Worm (Caenorhabditis elegans): ENCODE data around the gene K09F5.1.

Gene K09F5.1

DNA sequence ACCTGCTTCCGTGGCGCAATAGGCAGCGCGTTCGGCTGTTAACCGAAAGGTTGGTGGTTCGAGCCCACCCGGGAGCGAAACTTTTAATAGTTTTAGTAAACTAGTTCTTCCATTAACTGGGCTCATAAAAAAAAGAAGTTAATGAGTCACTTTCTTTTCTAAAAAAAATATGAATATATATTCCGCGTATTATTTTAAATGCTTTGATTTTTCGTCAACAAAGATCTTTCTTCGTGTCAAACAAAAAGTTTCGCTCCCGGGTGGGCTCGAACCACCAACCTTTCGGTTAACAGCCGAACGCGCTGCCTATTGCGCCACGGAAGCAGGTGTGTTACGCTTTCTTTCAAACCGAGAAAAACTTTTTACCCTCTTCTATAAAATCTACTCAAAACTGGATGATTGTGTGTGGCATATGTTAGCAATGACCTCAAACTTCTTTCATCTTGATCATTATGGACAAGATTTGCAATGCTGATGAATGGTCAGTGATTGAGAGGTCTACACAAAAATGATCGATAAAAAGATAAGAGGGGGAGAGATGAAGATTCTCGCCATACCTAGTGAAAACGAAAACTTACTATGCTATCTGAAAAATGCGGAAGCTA is 34.4 kb downstream of the K09F5.1 start (continued):
- no peak for TF ChIP-seq ceh-91 (GFP tag; IDR thresholded peaks at IDR 0.05)
- no peak for TF ChIP-seq nhr-27 (tag; optimal IDR thresholded peaks at IDR 0.05)
- TF ChIP-seq ztf-3 (GFP tag; optimal IDR thresholded peaks at IDR 0.05), result no peak

DNA sequence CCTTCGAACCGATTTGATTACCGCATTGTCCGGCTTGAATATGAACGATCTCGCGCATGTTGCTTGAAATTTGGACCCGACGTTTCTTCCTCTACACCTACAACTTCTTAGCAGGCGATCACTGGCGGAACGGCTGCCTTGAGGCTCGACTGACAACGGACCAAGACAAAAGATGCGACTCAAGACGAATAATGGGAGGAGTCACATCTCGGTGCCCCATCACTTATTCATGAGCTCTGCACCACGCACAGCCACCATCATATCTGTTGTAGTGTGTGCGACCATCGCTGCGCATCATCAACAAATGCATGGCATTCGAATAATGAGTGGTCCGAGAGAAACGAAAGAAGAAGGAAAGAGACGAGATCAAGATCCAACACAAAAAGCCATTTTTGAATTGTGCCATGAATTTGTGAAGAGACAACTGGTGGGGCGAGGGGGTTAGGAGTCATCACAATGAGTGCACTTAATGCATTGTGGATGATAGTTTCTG is 37.1 kb downstream of the K09F5.1 start, which contains the start of gene mec-7:
Gene mec-7 (minus strand): TSS at position 181 of the 493 bp plus-strand sequence.
- TF ChIP-seq sea-2 (GFP tag; IDR thresholded peaks at IDR 0.05) (no peak), zfh-2 (GFP tag; conservative IDR thresholded peaks at IDR 0.05) (peak; percentile 29; the same call in 1 of the 2 replicates), hlh-12 (tag; optimal IDR thresholded peaks at IDR 0.05) (no peak), F55B11.4 (tag; optimal IDR thresholded peaks at IDR 0.05; ENCODE audit: borderline replicate concordance, insufficient read depth) (no peak), attf-5 (GFP tag; optimal IDR thresholded peaks at IDR 0.05) (no peak)

DNA sequence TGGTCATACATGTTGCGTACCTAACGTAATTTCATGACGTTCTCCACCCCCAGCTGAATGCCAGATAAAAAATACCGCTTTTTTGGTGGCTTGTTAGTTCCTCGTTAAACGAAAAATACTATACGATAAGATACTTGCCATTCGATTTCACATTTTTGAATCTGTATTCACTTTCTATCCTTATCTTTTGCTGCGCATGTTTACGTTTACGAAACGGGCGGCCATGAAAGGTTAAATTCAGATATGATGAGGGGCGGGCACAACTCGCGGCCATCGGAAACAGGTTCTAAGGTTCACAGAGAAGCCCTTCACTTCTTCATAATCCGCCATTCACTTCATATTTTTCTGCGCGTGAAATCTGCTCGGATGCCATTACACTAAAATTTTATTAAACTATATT is 39.3 kb downstream of the K09F5.1 start:
- TF ChIP-seq K11D2.4 (GFP tag; IDR thresholded peaks at IDR 0.05) (no peak), rcor-1 (GFP tag; IDR thresholded peaks at IDR 0.05) (no peak), atf-7 (tag; optimal IDR thresholded peaks at IDR 0.05) (no peak), pbrm-1 (GFP tag; IDR thresholded peaks at IDR 0.05) (no peak), hlh-12 (tag; optimal IDR thresholded peaks at IDR 0.05) (no peak), F37B4.10 (GFP tag; IDR thresholded peaks at IDR 0.05) (no peak), ceh-79 (tag; optimal IDR thresholded peaks at IDR 0.05) (no peak), let-526 (GFP tag; IDR thresholded peaks at IDR 0.05) (no peak), madf-3 (GFP tag; IDR thresholded peaks at IDR 0.05) (no peak), aptf-2 (GFP tag; conservative IDR thresholded peaks at IDR 0.05) (no peak), cebp-1 (GFP tag; IDR thresholded peaks at IDR 0.05) (no peak), cebp-1 (tag; optimal IDR thresholded peaks at IDR 0.05) (no peak), ztf-22 (GFP tag; optimal IDR thresholded peaks at IDR 0.05) (no peak), madf-6 (GFP tag; IDR thresholded peaks at IDR 0.05) (no peak), zim-3 (tag; optimal IDR thresholded peaks at IDR 0.05) (no peak), hmg-20 (GFP tag; IDR thresholded peaks at IDR 0.05) (no peak), athp-1 (tag; optimal IDR thresholded peaks at IDR 0.05) (no peak), mes-4 (tag; optimal IDR thresholded peaks at IDR 0.05) (no peak)

DNA sequence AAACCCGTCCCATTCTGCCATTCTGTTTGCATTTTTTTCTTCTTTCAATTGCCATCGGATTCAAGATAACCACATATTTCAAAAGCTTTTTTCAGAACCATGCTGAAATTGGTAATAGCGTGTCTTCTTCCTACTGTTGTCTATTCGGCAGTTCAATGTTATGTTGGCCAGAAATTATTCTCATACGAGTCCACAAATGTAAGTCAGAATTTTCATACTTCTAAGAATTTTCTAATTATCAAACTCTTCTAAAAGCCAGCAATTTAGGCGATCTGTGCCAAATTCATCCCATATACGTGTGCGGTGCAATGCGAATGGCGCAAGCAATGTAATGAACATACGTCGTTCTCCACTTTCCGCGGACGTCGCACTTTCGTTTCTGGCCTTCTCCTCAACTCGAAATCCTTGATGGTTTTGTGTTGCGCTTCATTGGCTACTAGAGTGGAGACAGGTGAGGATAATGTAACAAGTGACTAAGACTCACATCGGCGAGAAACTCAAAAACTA is 40.1 kb downstream of the K09F5.1 start, which contains the start of gene ZK154.1:
Gene ZK154.1 (plus strand): TSS at position 51 of the 507 bp plus-strand sequence.
- TF ChIP-seq nhr-90 (tag; optimal IDR thresholded peaks at IDR 0.05), result no peak
- no peak for TF ChIP-seq unc-62 (GFP tag; optimal IDR thresholded peaks at IDR 0.05)
- no peak for TF ChIP-seq madf-6 (GFP tag; IDR thresholded peaks at IDR 0.05)
- TF ChIP-seq dox-1 (GFP tag; IDR thresholded peaks at IDR 0.05), result no peak
- TF ChIP-seq attf-3 (GFP tag; conservative IDR thresholded peaks at IDR 0.05), result no peak
- no peak for TF ChIP-seq akir-1 (GFP tag; optimal IDR thresholded peaks at IDR 0.05)
- no peak for TF ChIP-seq hmg-20 (GFP tag; IDR thresholded peaks at IDR 0.05)
- TF ChIP-seq F49E8.2 (tag; optimal IDR thresholded peaks at IDR 0.05; ENCODE audit: insufficient read depth), result no peak

DNA sequence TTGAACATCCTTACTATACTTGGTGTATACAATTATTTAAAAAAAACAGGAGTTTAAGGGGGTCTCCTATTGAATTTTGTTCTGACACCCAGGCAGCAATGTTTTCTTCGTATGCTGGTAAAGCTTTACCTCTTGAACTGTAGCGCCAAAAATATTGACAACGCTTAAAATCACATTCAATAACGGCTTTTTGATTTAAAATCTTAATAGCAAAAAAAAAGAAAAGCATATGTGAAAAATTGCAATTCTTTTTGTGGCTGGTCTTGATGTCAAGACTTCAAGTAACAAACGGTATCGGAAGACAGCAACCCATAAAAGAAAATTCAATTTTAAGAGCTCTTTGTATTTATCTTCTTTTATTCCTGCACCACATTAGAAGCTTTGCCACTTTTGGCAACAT is 42.4 kb downstream of the K09F5.1 start:
- TF ChIP-seq hsf-1 (GFP tag; IDR thresholded peaks at IDR 0.05) (no peak), Y67H2A.10 (GFP tag; conservative IDR thresholded peaks at IDR 0.05) (no peak), T26A5.8 (tag; optimal IDR thresholded peaks at IDR 0.05) (no peak), ztf-28 (GFP tag; IDR thresholded peaks at IDR 0.05) (no peak), lin-54 (GFP tag; optimal IDR thresholded peaks at IDR 0.05) (no peak), Y95B8A.8 (GFP tag; IDR thresholded peaks at IDR 0.05) (no peak), sea-2 (GFP tag; IDR thresholded peaks at IDR 0.05) (no peak), aptf-3 (GFP tag; IDR thresholded peaks at IDR 0.05) (no peak), lag-1 (GFP tag; IDR thresholded peaks at IDR 0.05) (no peak), dpff-1 (tag; optimal IDR thresholded peaks at IDR 0.05) (no peak), Y56A3A.18 (GFP tag; IDR thresholded peaks at IDR 0.05) (no peak), madf-3 (GFP tag; IDR thresholded peaks at IDR 0.05) (no peak), let-607 (tag; optimal IDR thresholded peaks at IDR 0.05) (no peak), ztf-3 (GFP tag; optimal IDR thresholded peaks at IDR 0.05) (no peak), cebp-2 (GFP tag; IDR thresholded peaks at IDR 0.05) (no peak)

All from whole organism, young adult.